Worm (Caenorhabditis elegans) whole organism, young adult: ENCODE measurements around the gene nhr-253.

Experiments
- F49E8.2 ChIP-seq: sonication (generic microtip); optimal IDR thresholded peaks from 3 replicates; lab custom pipeline; 2017; ENCODE audit warnings: missing genetic modification characterization, mild to moderate bottlenecking, missing compliant biosample characterization, antibody characterized with exemption, moderate library complexity; ENCODE audit not compliant: insufficient read depth
- athp-1 ChIP-seq: sonication (generic microtip); optimal IDR thresholded peaks from 2 replicates; lab custom pipeline; 2017; ENCODE audit warnings: mild to moderate bottlenecking, missing genetic modification characterization, missing compliant biosample characterization
- ceh-27 ChIP-seq: fragments of 200-800 bp; sonication (Bioruptor generic); optimal IDR thresholded peaks from 2 replicates; lab custom pipeline; 2018; ENCODE audit warnings: mild to moderate bottlenecking, missing genetic modification characterization, moderate library complexity, missing compliant biosample characterization
- let-526 ChIP-seq: fragments of 200-800 bp; sonication (Bioruptor generic); IDR thresholded peaks from 2 replicates; pipeline ENCODE4 v1.3.6; 2022; ENCODE audit warnings: missing genetic modification reagents, missing genetic modification characterization, missing compliant biosample characterization
- lin-54 ChIP-seq: fragments of 200-800 bp; sonication (Bioruptor generic); optimal IDR thresholded peaks from 2 replicates; lab custom pipeline; 2018; ENCODE audit warnings: mild to moderate bottlenecking, missing genetic modification characterization, missing compliant biosample characterization
- sea-2 ChIP-seq: fragments of 200-800 bp; sonication (Bioruptor generic); IDR thresholded peaks from 2 replicates; pipeline ENCODE4 v1.3.6; 2022; ENCODE audit warnings: missing genetic modification characterization, missing compliant biosample characterization
- snpc-1.3 ChIP-seq: sonication (generic microtip); optimal IDR thresholded peaks from 2 replicates; lab custom pipeline; 2017; ENCODE audit warnings: missing genetic modification characterization, mild to moderate bottlenecking, missing compliant biosample characterization, antibody characterized with exemption, moderate library complexity, missing genotype, missing genetic modification reagents; ENCODE audit not compliant: insufficient read depth
- somi-1 ChIP-seq: fragments of 200-800 bp; sonication (Bioruptor generic); optimal IDR thresholded peaks from 2 replicates; lab custom pipeline; 2018; ENCODE audit warnings: mild to moderate bottlenecking, missing genetic modification characterization, missing compliant biosample characterization

DNA sequence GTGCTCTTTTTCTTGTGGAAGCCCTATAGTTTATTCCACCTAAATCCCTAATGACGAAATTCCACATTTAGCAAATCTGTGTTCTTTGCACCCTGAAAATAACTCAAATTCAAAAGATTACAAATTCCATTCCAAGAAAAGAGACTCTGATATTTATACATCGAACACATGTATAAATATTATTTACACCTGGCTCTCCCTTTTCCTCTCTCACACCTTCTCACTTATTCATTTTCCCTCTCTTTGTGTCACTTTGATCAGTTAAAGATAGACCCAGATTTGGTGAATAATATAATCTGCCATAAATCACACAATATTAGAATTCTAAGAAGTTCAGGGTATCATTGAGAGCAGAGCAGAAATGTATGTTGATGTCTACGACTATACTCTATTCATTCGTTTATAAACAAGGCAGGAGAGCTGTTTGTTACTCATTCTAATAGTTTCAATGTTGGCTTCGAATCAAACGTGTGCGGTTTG lies 4.2 kb upstream of the nhr-253 start, which contains the start of gene nhr-254:
- TF ChIP-seq athp-1 (no peak), snpc-1.3 (tag; lab: Kevin White, UChicago) (no peak), lin-54 (no peak), ceh-27 (GFP tag; lab: Kevin White, UChicago) (no peak), sea-2 (GFP tag; lab: Robert Waterston, UW) (no peak), let-526 (GFP tag; lab: Robert Waterston, UW) (no peak), somi-1 (GFP tag; lab: Kevin White, UChicago) (no peak), F49E8.2 (tag; lab: Kevin White, UChicago) (no peak)
